Worm (Caenorhabditis elegans) whole organism, young adult: ENCODE measurements around the gene ddx-46.
A peak's percentile ranks its signal among the peaks of the same experiment; 100 is the strongest.

Source experiments
- B0019.2 ChIP-seq: fragments of 200-800 bp; sonication (Bioruptor generic); conservative IDR thresholded peaks from 2 replicates; pipeline ENCODE4 v1.3.6; 2022; ENCODE audit warnings: missing genetic modification reagents, missing genetic modification characterization, missing compliant biosample characterization
- B0035.1 ChIP-seq: sonication (generic microtip); optimal IDR thresholded peaks from 2 replicates; lab custom pipeline; 2016; ENCODE audit warnings: missing genetic modification characterization, mild to moderate bottlenecking, missing compliant biosample characterization, missing genotype, missing genetic modification reagents
- D2030.7 ChIP-seq: fragments of 200-800 bp; sonication (Bioruptor generic); IDR thresholded peaks from 2 replicates; pipeline ENCODE4 v1.3.6; 2022; ENCODE audit warnings: missing genetic modification reagents, missing genetic modification characterization, missing compliant biosample characterization
- F33H1.4 ChIP-seq: fragments of 200-800 bp; sonication (Bioruptor generic); IDR thresholded peaks from 2 replicates; pipeline ENCODE4 v1.3.6; 2022; ENCODE audit warnings: missing genetic modification reagents, missing genetic modification characterization, missing compliant biosample characterization
- F57A8.1 ChIP-seq: fragments of 200-800 bp; sonication (Bioruptor generic); optimal IDR thresholded peaks from 2 replicates; lab custom pipeline; 2018; ENCODE audit warnings: mild to moderate bottlenecking, missing genetic modification characterization, moderate library complexity, missing compliant biosample characterization
- T07F8.4 ChIP-seq: sonication (generic microtip); optimal IDR thresholded peaks from 2 replicates; lab custom pipeline; 2016; ENCODE audit warnings: mild to moderate bottlenecking, missing genetic modification characterization, moderate library complexity, missing compliant biosample characterization
- Y53F4B.3 ChIP-seq: fragments of 200-800 bp; sonication (Bioruptor generic); IDR thresholded peaks from 2 replicates; pipeline ENCODE4 v1.3.6; 2022; ENCODE audit warnings: missing genetic modification reagents, missing genetic modification characterization, missing compliant biosample characterization
- Y53G8AR.9 ChIP-seq: fragments of 200-800 bp; sonication (Bioruptor generic); conservative IDR thresholded peaks from 2 replicates; pipeline ENCODE4 v1.3.6; 2022; ENCODE audit warnings: missing genetic modification reagents, missing genetic modification characterization, missing compliant biosample characterization
- Y95B8A.8 ChIP-seq: fragments of 200-800 bp; sonication (Bioruptor generic); IDR thresholded peaks from 2 replicates; pipeline ENCODE4 v1.3.6; 2022; ENCODE audit warnings: missing genetic modification reagents, missing genetic modification characterization, missing compliant biosample characterization
- athp-1 ChIP-seq: sonication (generic microtip); optimal IDR thresholded peaks from 2 replicates; lab custom pipeline; 2017; ENCODE audit warnings: mild to moderate bottlenecking, missing genetic modification characterization, missing compliant biosample characterization
- cebp-2 ChIP-seq: fragments of 200-800 bp; sonication (Bioruptor generic); IDR thresholded peaks from 2 replicates; pipeline ENCODE4 v1.3.6; 2022; ENCODE audit warnings: missing genetic modification characterization, missing compliant biosample characterization
- ceh-100 ChIP-seq: fragments of 200-800 bp; sonication (Bioruptor generic); IDR thresholded peaks from 2 replicates; pipeline ENCODE4 v1.3.6; 2022; ENCODE audit warnings: missing genetic modification reagents, missing genetic modification characterization, missing compliant biosample characterization
- ceh-40 ChIP-seq: fragments of 200-800 bp; sonication (Bioruptor generic); IDR thresholded peaks from 2 replicates; pipeline ENCODE4 v1.3.6; 2022; ENCODE audit warnings: missing genetic modification characterization, missing compliant biosample characterization
- ceh-79 ChIP-seq: sonication (generic microtip); optimal IDR thresholded peaks from 2 replicates; lab custom pipeline; 2017; ENCODE audit warnings: mild to moderate bottlenecking, missing genetic modification characterization, missing compliant biosample characterization
- ceh-91 ChIP-seq: fragments of 200-800 bp; sonication (Bioruptor generic); IDR thresholded peaks from 2 replicates; pipeline ENCODE4 v1.3.6; 2022; ENCODE audit warnings: missing genetic modification reagents, missing genetic modification characterization, missing compliant biosample characterization
- dox-1 ChIP-seq: fragments of 200-800 bp; sonication (Bioruptor generic); IDR thresholded peaks from 2 replicates; pipeline ENCODE4 v1.3.6; 2022; ENCODE audit warnings: missing genetic modification reagents, missing genetic modification characterization, missing compliant biosample characterization
- dpl-1 ChIP-seq: fragments of 150-350 bp; optimal IDR thresholded peaks from 2 replicates; lab custom pipeline; 2014; ENCODE audit warnings: missing biosample characterization, missing genetic modification reagents, missing genetic modification characterization
- efl-1 ChIP-seq: fragments of 150-350 bp; optimal IDR thresholded peaks from 2 replicates; lab custom pipeline; 2014; ENCODE audit warnings: missing biosample characterization, missing genetic modification reagents, missing genetic modification characterization
- hmg-1.2 ChIP-seq: fragments of 200-800 bp; sonication (Bioruptor generic); IDR thresholded peaks from 2 replicates; pipeline ENCODE4 v1.3.6; 2022; ENCODE audit warnings: missing genetic modification reagents, missing genetic modification characterization, missing compliant biosample characterization
- hsf-1 ChIP-seq: fragments of 200-800 bp; sonication (Bioruptor generic); IDR thresholded peaks from 2 replicates; pipeline ENCODE4 v1.3.6; 2022; ENCODE audit warnings: missing genetic modification reagents, missing genetic modification characterization, missing compliant biosample characterization
- let-526 ChIP-seq: fragments of 200-800 bp; sonication (Bioruptor generic); IDR thresholded peaks from 2 replicates; pipeline ENCODE4 v1.3.6; 2022; ENCODE audit warnings: missing genetic modification reagents, missing genetic modification characterization, missing compliant biosample characterization
- lin-54 ChIP-seq: fragments of 200-800 bp; sonication (Bioruptor generic); optimal IDR thresholded peaks from 2 replicates; lab custom pipeline; 2018; ENCODE audit warnings: mild to moderate bottlenecking, missing genetic modification characterization, missing compliant biosample characterization
- lsl-1 ChIP-seq: fragments of 200-800 bp; sonication (Bioruptor generic); optimal IDR thresholded peaks from 2 replicates; lab custom pipeline; 2018; ENCODE audit warnings: mild to moderate bottlenecking, missing genetic modification characterization, moderate library complexity, missing compliant biosample characterization
- madf-3 ChIP-seq: fragments of 200-800 bp; sonication (Bioruptor generic); IDR thresholded peaks from 2 replicates; pipeline ENCODE4 v1.3.6; 2022; ENCODE audit warnings: missing genetic modification reagents, missing genetic modification characterization, missing compliant biosample characterization
- madf-6 ChIP-seq: fragments of 200-800 bp; sonication (Bioruptor generic); IDR thresholded peaks from 2 replicates; pipeline ENCODE4 v1.3.6; 2022; ENCODE audit warnings: missing genetic modification reagents, missing genetic modification characterization, missing compliant biosample characterization
- madf-8 ChIP-seq: fragments of 200-800 bp; sonication (Bioruptor generic); conservative IDR thresholded peaks from 2 replicates; pipeline ENCODE4 v1.3.6; 2022; ENCODE audit warnings: missing genetic modification reagents, missing genetic modification characterization, missing compliant biosample characterization
- mcd-1 ChIP-seq: fragments of 200-800 bp; sonication (Bioruptor generic); IDR thresholded peaks from 2 replicates; pipeline ENCODE4 v1.3.6; 2022; ENCODE audit warnings: missing genetic modification reagents, missing genetic modification characterization, missing compliant biosample characterization
- mes-4 ChIP-seq: sonication (generic microtip); optimal IDR thresholded peaks from 2 replicates; lab custom pipeline; 2016; ENCODE audit warnings: missing genotype, missing genetic modification characterization, missing compliant biosample characterization
- nfya-2 ChIP-seq: fragments of 200-800 bp; sonication (Bioruptor generic); IDR thresholded peaks from 2 replicates; pipeline ENCODE4 v1.3.6; 2022; ENCODE audit warnings: missing genetic modification reagents, missing genetic modification characterization, missing compliant biosample characterization
- nhr-120 ChIP-seq: fragments of 200-800 bp; sonication (Bioruptor generic); IDR thresholded peaks from 2 replicates; pipeline ENCODE4 v1.3.6; 2022; ENCODE audit warnings: missing genetic modification characterization, missing compliant biosample characterization
- nhr-80 ChIP-seq: sonication (generic microtip); optimal IDR thresholded peaks from 2 replicates; lab custom pipeline; 2016; ENCODE audit warnings: missing genetic modification characterization, missing compliant biosample characterization
- pbrm-1 ChIP-seq: fragments of 200-800 bp; sonication (Bioruptor generic); IDR thresholded peaks from 2 replicates; pipeline ENCODE4 v1.3.6; 2022; ENCODE audit warnings: missing genetic modification reagents, missing genetic modification characterization, missing compliant biosample characterization
- rcor-1 ChIP-seq: fragments of 200-800 bp; sonication (Bioruptor generic); IDR thresholded peaks from 2 replicates; pipeline ENCODE4 v1.3.6; 2022; ENCODE audit warnings: missing genetic modification reagents, missing genetic modification characterization, missing compliant biosample characterization
- sea-2 ChIP-seq: fragments of 200-800 bp; sonication (Bioruptor generic); IDR thresholded peaks from 2 replicates; pipeline ENCODE4 v1.3.6; 2022; ENCODE audit warnings: missing genetic modification characterization, missing compliant biosample characterization
- snpc-1.3 ChIP-seq: sonication (generic microtip); optimal IDR thresholded peaks from 2 replicates; lab custom pipeline; 2017; ENCODE audit warnings: missing genetic modification characterization, mild to moderate bottlenecking, missing compliant biosample characterization, antibody characterized with exemption, moderate library complexity, missing genotype, missing genetic modification reagents; ENCODE audit not compliant: insufficient read depth
- somi-1 ChIP-seq: fragments of 200-800 bp; sonication (Bioruptor generic); optimal IDR thresholded peaks from 2 replicates; lab custom pipeline; 2018; ENCODE audit warnings: mild to moderate bottlenecking, missing genetic modification characterization, missing compliant biosample characterization
- tbp1 ChIP-seq: fragments of 200-800 bp; sonication (Bioruptor generic); optimal IDR thresholded peaks from 2 replicates; lab custom pipeline; 2018; ENCODE audit warnings: mild to moderate bottlenecking, missing genetic modification characterization, missing compliant biosample characterization
- tlf-1 ChIP-seq: fragments of 200-800 bp; sonication (Bioruptor generic); optimal IDR thresholded peaks from 2 replicates; lab custom pipeline; 2018; ENCODE audit warnings: mild to moderate bottlenecking, missing genetic modification characterization, missing compliant biosample characterization
- unc-130 ChIP-seq: sonication (generic microtip); optimal IDR thresholded peaks from 2 replicates; lab custom pipeline; 2016; ENCODE audit warnings: missing genetic modification reagents, missing genetic modification characterization, missing compliant biosample characterization
- unc-62 ChIP-seq: fragments of 150-350 bp; optimal IDR thresholded peaks from 2 replicates; lab custom pipeline; 2014; ENCODE audit warnings: missing biosample characterization, missing genetic modification reagents, missing genetic modification characterization
- xnd-1 ChIP-seq: sonication (generic microtip); optimal IDR thresholded peaks from 2 replicates; lab custom pipeline; 2016; ENCODE audit warnings: missing genotype, missing genetic modification reagents, missing genetic modification characterization, missing compliant biosample characterization
- zfh-2 ChIP-seq: fragments of 200-800 bp; sonication (Bioruptor generic); conservative IDR thresholded peaks from 2 replicates; pipeline ENCODE4 v1.3.6; 2022; ENCODE audit warnings: missing genetic modification reagents, missing genetic modification characterization, missing compliant biosample characterization
- ztf-22 ChIP-seq: fragments of 200-800 bp; sonication (Bioruptor generic); optimal IDR thresholded peaks from 2 replicates; lab custom pipeline; 2018; ENCODE audit warnings: mild to moderate bottlenecking, missing genetic modification characterization, moderate library complexity, missing compliant biosample characterization
- ztf-3 ChIP-seq: fragments of 200-800 bp; sonication (Bioruptor generic); optimal IDR thresholded peaks from 2 replicates; lab custom pipeline; 2018; ENCODE audit warnings: mild to moderate bottlenecking, missing genetic modification characterization, missing compliant biosample characterization

Gene ddx-46

ce11 chrIV:1286549-1286948 is 22.9 kb downstream of the ddx-46 start:
- TF ChIP-seq B0035.1 (no peak), T07F8.4 (tag; lab: Kevin White, UChicago) (no peak), lin-54 (GFP tag; lab: Kevin White, UChicago) (no peak), sea-2 (GFP tag; lab: Robert Waterston, UW) (no peak), hmg-1.2 (GFP tag; lab: Robert Waterston, UW) (peak; percentile 70; the same call in 1 of the 2 replicates), madf-3 (GFP tag; lab: Robert Waterston, UW) (no peak)
- TF ChIP-seq, all 124 proteins: peak for 1

- no peak for TF ChIP-seq ceh-40 (GFP tag; lab: Robert Waterston, UW)
- peak; percentile 23 for TF ChIP-seq nhr-80 (tag; lab: Kevin White, UChicago)
These were observed 24.6 kb downstream of the ddx-46 start for ce11 chrIV:1284877-1285276.

- TF ChIP-seq dox-1 (GFP tag; lab: Robert Waterston, UW), result no peak
- no peak for TF ChIP-seq nfya-2
- no peak for TF ChIP-seq ceh-91 (GFP tag; lab: Robert Waterston, UW)
- TF ChIP-seq ceh-100 (GFP tag; lab: Robert Waterston, UW), result no peak
- no peak for TF ChIP-seq nhr-120 (GFP tag; lab: Robert Waterston, UW)
- no peak for TF ChIP-seq Y53G8AR.9 (GFP tag; lab: Robert Waterston, UW)
- TF ChIP-seq T07F8.4 (tag; lab: Kevin White, UChicago), result no peak
- no peak for TF ChIP-seq rcor-1 (GFP tag; lab: Robert Waterston, UW)
- no peak for TF ChIP-seq zfh-2
- no peak for TF ChIP-seq let-526
- no peak for TF ChIP-seq ztf-3 (GFP tag; lab: Kevin White, UChicago)
- no peak for TF ChIP-seq Y95B8A.8 (GFP tag; lab: Robert Waterston, UW)
- TF ChIP-seq ztf-22, result no peak
- no peak for TF ChIP-seq somi-1 (GFP tag; lab: Kevin White, UChicago)
- no peak for TF ChIP-seq mes-4 (tag; lab: Kevin White, UChicago)
- TF ChIP-seq F57A8.1, result no peak
- TF ChIP-seq ceh-79 (tag; lab: Kevin White, UChicago), result no peak
- TF ChIP-seq unc-62 (GFP tag; lab: Kevin White, UChicago), result no peak
These were observed 30.5 kb downstream of the ddx-46 start for ce11 chrIV:1278945-1279344.

ce11 chrIV:1277067-1277466 is 32.4 kb downstream of the ddx-46 start:
- TF ChIP-seq Y53G8AR.9 (GFP tag; lab: Robert Waterston, UW) (no peak), mcd-1 (GFP tag; lab: Robert Waterston, UW) (peak; percentile 25; the same call in 1 of the 2 replicates), dox-1 (GFP tag; lab: Robert Waterston, UW) (peak; percentile 25; the same call in 1 of the 2 replicates), unc-130 (peak; percentile 55), ztf-22 (no peak), cebp-2 (GFP tag; lab: Robert Waterston, UW) (no peak), madf-8 (GFP tag; lab: Robert Waterston, UW) (peak; percentile 81), F57A8.1 (no peak), lin-54 (GFP tag; lab: Kevin White, UChicago) (peak; percentile 59), efl-1 (GFP tag; lab: Kevin White, UChicago) (peak; percentile 87), hsf-1 (GFP tag; lab: Robert Waterston, UW) (peak; percentile 22; the same call in 1 of the 2 replicates), tbp1 (GFP tag; lab: Kevin White, UChicago) (peak; percentile 33), snpc-1.3 (tag; lab: Kevin White, UChicago) (peak; percentile 24), F33H1.4 (GFP tag; lab: Robert Waterston, UW) (peak; percentile 66), xnd-1 (tag; lab: Kevin White, UChicago) (peak; percentile 75), dpl-1 (GFP tag; lab: Kevin White, UChicago) (peak; percentile 54), madf-6 (GFP tag; lab: Robert Waterston, UW) (peak; percentile 90), D2030.7 (peak; percentile 73), pbrm-1 (0 out of 2 replicates have a peak, but pooled peaks have one; percentile 26), athp-1 (tag; lab: Kevin White, UChicago) (peak; percentile 47), Y53F4B.3 (GFP tag; lab: Robert Waterston, UW) (no peak), ceh-100 (GFP tag; lab: Robert Waterston, UW) (no peak), lsl-1 (peak; percentile 91), ceh-91 (GFP tag; lab: Robert Waterston, UW) (peak; percentile 78), tlf-1 (peak; percentile 53), B0019.2 (peak; percentile 83)
